Worm (Caenorhabditis elegans) whole organism, young adult: ENCODE data around the gene ogr-2.

ENCODE experiments used
- D2030.7 ChIP-seq: fragments of 200-800 bp; sonication (Bioruptor generic); IDR thresholded peaks from 2 replicates; pipeline ENCODE4 v1.3.6; 2022; ENCODE audit warnings: missing genetic modification reagents, missing genetic modification characterization, missing compliant biosample characterization
- Y67H2A.10 ChIP-seq: fragments of 200-800 bp; sonication (Bioruptor generic); conservative IDR thresholded peaks from 2 replicates; pipeline ENCODE4 v1.3.6; 2022; ENCODE audit warnings: missing genetic modification reagents, missing genetic modification characterization, missing compliant biosample characterization
- atf-7 ChIP-seq: sonication (generic microtip); optimal IDR thresholded peaks from 2 replicates; lab custom pipeline; 2017; ENCODE audit warnings: mild to moderate bottlenecking, missing genetic modification characterization, missing compliant biosample characterization
- ceh-91 ChIP-seq: fragments of 200-800 bp; sonication (Bioruptor generic); IDR thresholded peaks from 2 replicates; pipeline ENCODE4 v1.3.6; 2022; ENCODE audit warnings: missing genetic modification reagents, missing genetic modification characterization, missing compliant biosample characterization
- ets-4 ChIP-seq: fragments of 200-800 bp; sonication (Bioruptor generic); optimal IDR thresholded peaks from 2 replicates; lab custom pipeline; 2018; ENCODE audit warnings: mild to moderate bottlenecking, missing genetic modification characterization, missing compliant biosample characterization
- nfya-2 ChIP-seq: fragments of 200-800 bp; sonication (Bioruptor generic); IDR thresholded peaks from 2 replicates; pipeline ENCODE4 v1.3.6; 2022; ENCODE audit warnings: missing genetic modification reagents, missing genetic modification characterization, missing compliant biosample characterization
- snpc-3.4 ChIP-seq: sonication (generic microtip); optimal IDR thresholded peaks from 2 replicates; lab custom pipeline; 2017; ENCODE audit warnings: missing genetic modification characterization, mild to moderate bottlenecking, missing compliant biosample characterization, antibody characterized with exemption, moderate library complexity, missing genotype, missing genetic modification reagents
- unc-62 ChIP-seq: fragments of 150-350 bp; optimal IDR thresholded peaks from 2 replicates; lab custom pipeline; 2014; ENCODE audit warnings: missing biosample characterization, missing genetic modification reagents, missing genetic modification characterization
- ztf-26 ChIP-seq: sonication (generic microtip); optimal IDR thresholded peaks from 2 replicates; lab custom pipeline; 2017; ENCODE audit warnings: missing genetic modification characterization, missing compliant biosample characterization

DNA sequence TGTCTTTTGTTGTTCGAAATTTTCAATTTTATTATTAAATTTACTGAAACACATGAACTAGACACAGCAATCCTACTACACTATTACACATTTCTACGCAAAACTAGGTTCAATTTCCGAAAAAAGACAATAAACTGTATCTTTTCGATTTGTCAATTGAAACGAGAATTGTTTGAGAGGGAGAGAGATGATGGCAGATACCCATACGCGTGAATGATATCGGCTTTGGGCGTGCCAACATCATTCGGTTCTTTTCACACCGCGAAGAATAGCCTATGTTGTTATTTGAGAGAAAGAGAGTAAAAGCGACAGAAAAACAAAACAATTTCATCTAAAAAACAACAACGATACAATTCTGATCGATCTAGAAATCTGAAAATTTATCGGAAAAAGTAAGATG lies 29.2 kb upstream of the ogr-2 start:
- TF ChIP-seq ets-4 (GFP tag; lab: Kevin White, UChicago) (no peak), snpc-3.4 (tag; lab: Kevin White, UChicago) (no peak), D2030.7 (no peak), atf-7 (tag; lab: Kevin White, UChicago) (no peak), unc-62 (GFP tag; lab: Kevin White, UChicago) (no peak), Y67H2A.10 (GFP tag; lab: Robert Waterston, UW) (no peak), ceh-91 (GFP tag; lab: Robert Waterston, UW) (no peak), nfya-2 (GFP tag; lab: Robert Waterston, UW) (no peak), ztf-26 (tag; lab: Kevin White, UChicago) (no peak)
